Fruit fly (Drosophila melanogaster) whole organism, embryonic: Measurements from ENCODE around the gene CG6511.

Experiments used
- CG10979 ChIP-seq: fragments of 200-800 bp; sonication (Bioruptor generic); optimal IDR thresholded peaks from 2 replicates; lab custom pipeline; 2018; ENCODE audit warnings: missing biosample characterization, mild to moderate bottlenecking, missing genetic modification characterization, moderate library complexity
- Vsx1 ChIP-seq: fragments of 200-800 bp; sonication (Bioruptor generic); optimal IDR thresholded peaks from 2 replicates; lab custom pipeline; 2017; ENCODE audit warnings: missing biosample characterization, mild to moderate bottlenecking, missing genetic modification characterization, missing genetic modification reagents
- bcd ChIP-seq: fragments of 200-800 bp; sonication (Bioruptor generic); optimal IDR thresholded peaks from 2 replicates; lab custom pipeline; 2017; ENCODE audit warnings: missing biosample characterization, mild to moderate bottlenecking, missing genetic modification characterization

dm6 chr3L:8770616-8771229 lies 49.6 kb downstream of the CG6511 start:
- no peak for TF ChIP-seq CG10979 (tag; lab: Kevin White, UChicago)
- no peak for TF ChIP-seq bcd (GFP tag; lab: Kevin White, UChicago)
- no peak for TF ChIP-seq Vsx1
